Worm (Caenorhabditis elegans) whole organism, young adult: ENCODE results near the gene C06G4.4.

Experiments used
- B0019.2 ChIP-seq: fragments of 200-800 bp; sonication (Bioruptor generic); conservative IDR thresholded peaks from 2 replicates; pipeline ENCODE4 v1.3.6; 2022; ENCODE audit warnings: missing genetic modification reagents, missing genetic modification characterization, missing compliant biosample characterization
- C06A6.2 ChIP-seq: fragments of 200-800 bp; sonication (Bioruptor generic); conservative IDR thresholded peaks from 2 replicates; pipeline ENCODE4 v1.3.6; 2022; ENCODE audit warnings: missing genetic modification characterization, missing compliant biosample characterization
- F33H1.4 ChIP-seq: fragments of 200-800 bp; sonication (Bioruptor generic); IDR thresholded peaks from 2 replicates; pipeline ENCODE4 v1.3.6; 2022; ENCODE audit warnings: missing genetic modification reagents, missing genetic modification characterization, missing compliant biosample characterization
- F37B4.10 ChIP-seq: fragments of 200-800 bp; sonication (Bioruptor generic); IDR thresholded peaks from 2 replicates; pipeline ENCODE4 v1.3.6; 2022; ENCODE audit warnings: missing genetic modification characterization, missing compliant biosample characterization
- F57A8.1 ChIP-seq: fragments of 200-800 bp; sonication (Bioruptor generic); optimal IDR thresholded peaks from 2 replicates; lab custom pipeline; 2018; ENCODE audit warnings: mild to moderate bottlenecking, missing genetic modification characterization, moderate library complexity, missing compliant biosample characterization
- K12H6.12 ChIP-seq: fragments of 200-800 bp; sonication (Bioruptor generic); optimal IDR thresholded peaks from 2 replicates; lab custom pipeline; 2018; ENCODE audit warnings: mild to moderate bottlenecking, missing genetic modification characterization, missing compliant biosample characterization
- T07F8.4 ChIP-seq: sonication (generic microtip); optimal IDR thresholded peaks from 2 replicates; lab custom pipeline; 2016; ENCODE audit warnings: mild to moderate bottlenecking, missing genetic modification characterization, moderate library complexity, missing compliant biosample characterization
- Y79H2A.3 ChIP-seq: fragments of 200-800 bp; sonication (Bioruptor generic); conservative IDR thresholded peaks from 2 replicates; pipeline ENCODE4 v1.3.6; 2022; ENCODE audit warnings: missing genetic modification reagents, missing genetic modification characterization, missing compliant biosample characterization
- Y95B8A.8 ChIP-seq: fragments of 200-800 bp; sonication (Bioruptor generic); IDR thresholded peaks from 2 replicates; pipeline ENCODE4 v1.3.6; 2022; ENCODE audit warnings: missing genetic modification reagents, missing genetic modification characterization, missing compliant biosample characterization
- ZK185.1 ChIP-seq: sonication (generic microtip); optimal IDR thresholded peaks from 2 replicates; lab custom pipeline; 2016; ENCODE audit warnings: mild to moderate bottlenecking, missing genetic modification characterization, missing compliant biosample characterization; ENCODE audit not compliant: poor library complexity, severe bottlenecking
- aptf-3 ChIP-seq: fragments of 200-800 bp; sonication (Bioruptor generic); IDR thresholded peaks from 2 replicates; pipeline ENCODE4 v1.3.6; 2022; ENCODE audit warnings: missing genetic modification characterization, missing compliant biosample characterization
- attf-6 ChIP-seq: fragments of 200-800 bp; sonication (Bioruptor generic); IDR thresholded peaks from 2 replicates; pipeline ENCODE4 v1.3.6; 2022; ENCODE audit warnings: missing genetic modification reagents, missing genetic modification characterization, missing compliant biosample characterization
- ccch-3 ChIP-seq: fragments of 200-800 bp; sonication (Bioruptor generic); optimal IDR thresholded peaks from 2 replicates; lab custom pipeline; 2018; ENCODE audit warnings: mild to moderate bottlenecking, missing genetic modification characterization, missing compliant biosample characterization
- cebp-1 ChIP-seq, 2 experiments: fragments of 200-800 bp in 1 of 2; sonication (Bioruptor generic) in 1 of 2; sonication (generic microtip) in 1 of 2; IDR thresholded peaks in 1 of 2; optimal IDR thresholded peaks in 1 of 2; 2 replicates each; pipeline versions ENCODE4 v1.3.6 to Lab custom; 2017 to 2022; ENCODE audit warnings: missing compliant biosample characterization in 2 of 2, missing genetic modification characterization in 2 of 2, mild to moderate bottlenecking in 1 of 2, missing genetic modification reagents in 1 of 2, moderate library complexity in 1 of 2
- chd-7 ChIP-seq: sonication (generic microtip); optimal IDR thresholded peaks from 2 replicates; lab custom pipeline; 2016; ENCODE audit warnings: mild to moderate bottlenecking, missing genetic modification characterization, moderate library complexity, missing compliant biosample characterization
- dpff-1 ChIP-seq: sonication (generic microtip); optimal IDR thresholded peaks from 2 replicates; lab custom pipeline; 2017; ENCODE audit warnings: mild to moderate bottlenecking, missing genetic modification characterization, missing compliant biosample characterization
- egl-18 ChIP-seq: fragments of 200-800 bp; sonication (Bioruptor generic); IDR thresholded peaks from 2 replicates; pipeline ENCODE4 v1.3.6; 2022; ENCODE audit warnings: missing genetic modification reagents, missing genetic modification characterization, missing compliant biosample characterization
- egl-44 ChIP-seq: fragments of 200-800 bp; sonication (Bioruptor generic); IDR thresholded peaks from 2 replicates; pipeline ENCODE4 v1.3.6; 2022; ENCODE audit warnings: missing genetic modification reagents, missing genetic modification characterization, missing compliant biosample characterization
- ets-4 ChIP-seq: fragments of 200-800 bp; sonication (Bioruptor generic); optimal IDR thresholded peaks from 2 replicates; lab custom pipeline; 2018; ENCODE audit warnings: mild to moderate bottlenecking, missing genetic modification characterization, missing compliant biosample characterization
- him-1 ChIP-seq: sonication (generic microtip); optimal IDR thresholded peaks from 2 replicates; lab custom pipeline; 2016; ENCODE audit warnings: missing genotype, missing genetic modification reagents, missing genetic modification characterization, missing compliant biosample characterization
- hmg-1.2 ChIP-seq: fragments of 200-800 bp; sonication (Bioruptor generic); IDR thresholded peaks from 2 replicates; pipeline ENCODE4 v1.3.6; 2022; ENCODE audit warnings: missing genetic modification reagents, missing genetic modification characterization, missing compliant biosample characterization
- hmg-20 ChIP-seq: fragments of 200-800 bp; sonication (Bioruptor generic); IDR thresholded peaks from 2 replicates; pipeline ENCODE4 v1.3.6; 2022; ENCODE audit warnings: missing genetic modification reagents, missing genetic modification characterization, missing compliant biosample characterization
- lir-1 ChIP-seq: fragments of 200-800 bp; sonication (Bioruptor generic); conservative IDR thresholded peaks from 2 replicates; pipeline ENCODE4 v1.3.6; 2022; ENCODE audit warnings: missing genetic modification reagents, missing genetic modification characterization, missing compliant biosample characterization
- madf-10 ChIP-seq: sonication (generic microtip); optimal IDR thresholded peaks from 2 replicates; lab custom pipeline; 2016; ENCODE audit warnings: mild to moderate bottlenecking, missing genetic modification characterization, missing compliant biosample characterization
- mel-28 ChIP-seq: sonication (generic microtip); optimal IDR thresholded peaks from 2 replicates; lab custom pipeline; 2016; ENCODE audit warnings: borderline replicate concordance, mild to moderate bottlenecking, missing genetic modification characterization, missing compliant biosample characterization
- mxl-1 ChIP-seq: sonication (generic microtip); optimal IDR thresholded peaks from 2 replicates; lab custom pipeline; 2016; ENCODE audit warnings: missing genetic modification characterization, missing compliant biosample characterization
- nhr-27 ChIP-seq: fragments of 200-800 bp; sonication (Bioruptor generic); optimal IDR thresholded peaks from 2 replicates; lab custom pipeline; 2018; ENCODE audit warnings: mild to moderate bottlenecking, missing genetic modification characterization, moderate library complexity, missing compliant biosample characterization
- nhr-80 ChIP-seq: sonication (generic microtip); optimal IDR thresholded peaks from 2 replicates; lab custom pipeline; 2016; ENCODE audit warnings: missing genetic modification characterization, missing compliant biosample characterization
- rcor-1 ChIP-seq: fragments of 200-800 bp; sonication (Bioruptor generic); IDR thresholded peaks from 2 replicates; pipeline ENCODE4 v1.3.6; 2022; ENCODE audit warnings: missing genetic modification reagents, missing genetic modification characterization, missing compliant biosample characterization
- sea-2 ChIP-seq: fragments of 200-800 bp; sonication (Bioruptor generic); IDR thresholded peaks from 2 replicates; pipeline ENCODE4 v1.3.6; 2022; ENCODE audit warnings: missing genetic modification characterization, missing compliant biosample characterization
- snpc-1.1 ChIP-seq: sonication (generic microtip); optimal IDR thresholded peaks from 2 replicates; lab custom pipeline; 2017; ENCODE audit warnings: missing genetic modification characterization, mild to moderate bottlenecking, missing compliant biosample characterization, antibody characterized with exemption, moderate library complexity, missing genotype, missing genetic modification reagents; ENCODE audit not compliant: insufficient read depth
- snpc-1.3 ChIP-seq: sonication (generic microtip); optimal IDR thresholded peaks from 2 replicates; lab custom pipeline; 2017; ENCODE audit warnings: missing genetic modification characterization, mild to moderate bottlenecking, missing compliant biosample characterization, antibody characterized with exemption, moderate library complexity, missing genotype, missing genetic modification reagents; ENCODE audit not compliant: insufficient read depth
- snpc-4 ChIP-seq, 5 experiments: fragments of 150-350 bp in 1 of 5; sonication (generic microtip) in 4 of 5; optimal IDR thresholded peaks; 2 replicates each; lab custom pipeline; 2014 to 2018; ENCODE audit warnings: missing genetic modification characterization in 5 of 5, missing biosample characterization in 3 of 5, antibody characterized with exemption in 2 of 5, mild to moderate bottlenecking in 2 of 5, missing compliant biosample characterization in 2 of 5, missing genotype in 2 of 5, moderate library complexity in 2 of 5, missing genetic modification reagents in 1 of 5
- sptf-2 ChIP-seq: fragments of 200-800 bp; sonication (Bioruptor generic); optimal IDR thresholded peaks from 2 replicates; lab custom pipeline; 2018; ENCODE audit warnings: mild to moderate bottlenecking, missing genetic modification characterization, missing compliant biosample characterization
- tbx-9 ChIP-seq: sonication (generic microtip); optimal IDR thresholded peaks from 2 replicates; lab custom pipeline; 2016; ENCODE audit warnings: borderline replicate concordance, missing genetic modification characterization, inconsistent platforms, missing compliant biosample characterization
- ztf-22 ChIP-seq: fragments of 200-800 bp; sonication (Bioruptor generic); optimal IDR thresholded peaks from 2 replicates; lab custom pipeline; 2018; ENCODE audit warnings: mild to moderate bottlenecking, missing genetic modification characterization, moderate library complexity, missing compliant biosample characterization
- ztf-26 ChIP-seq: sonication (generic microtip); optimal IDR thresholded peaks from 2 replicates; lab custom pipeline; 2017; ENCODE audit warnings: missing genetic modification characterization, missing compliant biosample characterization

Gene C06G4.4

DNA sequence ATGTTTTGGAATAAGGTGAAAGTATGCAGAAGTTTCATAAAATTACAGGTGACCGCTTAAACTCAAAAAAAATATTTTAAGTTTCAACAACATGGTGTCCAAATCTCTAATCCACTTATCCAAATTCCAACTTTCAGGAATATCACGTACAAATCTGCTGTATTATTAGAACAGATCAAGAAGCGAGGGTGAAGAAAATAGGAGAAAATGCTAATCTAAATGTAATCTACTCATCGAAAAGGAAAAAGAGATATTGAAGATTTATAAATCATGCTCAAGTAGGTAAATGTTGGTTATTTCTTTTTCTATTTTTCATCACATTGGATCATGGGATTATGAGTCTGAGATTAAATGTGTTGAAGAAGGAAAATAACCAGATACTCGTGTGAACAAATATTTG, 23.9 kb upstream of the C06G4.4 start:
- TF ChIP-seq attf-6 (GFP tag; lab: Robert Waterston, UW) (no peak), dpff-1 (no peak), F37B4.10 (GFP tag; lab: Robert Waterston, UW) (no peak), mxl-1 (tag; lab: Kevin White, UChicago) (no peak), mel-28 (no peak)

- TF ChIP-seq rcor-1 (GFP tag; lab: Robert Waterston, UW) (no peak), chd-7 (no peak), aptf-3 (GFP tag; lab: Robert Waterston, UW) (no peak), F37B4.10 (GFP tag; lab: Robert Waterston, UW) (no peak), F57A8.1 (GFP tag; lab: Kevin White, UChicago) (no peak), nhr-27 (tag; lab: Kevin White, UChicago) (no peak), ccch-3 (no peak), hmg-20 (no peak), hmg-1.2 (GFP tag; lab: Robert Waterston, UW) (peak; percentile 48; the same call in 1 of the 2 replicates), egl-44 (GFP tag; lab: Robert Waterston, UW) (no peak), K12H6.12 (tag; lab: Kevin White, UChicago) (no peak), sea-2 (GFP tag; lab: Robert Waterston, UW) (no peak), nhr-80 (tag; lab: Kevin White, UChicago) (no peak), snpc-1.1 (tag; lab: Kevin White, UChicago) (peak; percentile 61), B0019.2 (GFP tag; lab: Robert Waterston, UW) (no peak), ZK185.1 (no peak), snpc-4 (GFP tag; optimal IDR thresholded peaks at IDR 0.05; lab: Kevin White, UChicago) (no peak), snpc-4 (tag; optimal IDR thresholded peaks at IDR 0.05; lab: Kevin White, UChicago) (peak in 2 of 4 experiments; percentile 77 to 89), F33H1.4 (GFP tag; lab: Robert Waterston, UW) (no peak), lir-1 (GFP tag; lab: Robert Waterston, UW) (no peak), Y95B8A.8 (no peak), ztf-22 (GFP tag; lab: Kevin White, UChicago) (no peak)
Measured at ce11 chrIII:7997447-7998046, 19.9 kb upstream of the C06G4.4 start.

ce11 chrIII:7996353-7996752, 18.7 kb upstream of the C06G4.4 start, which contains the start of gene npr-17:
TSS of gene npr-17 (minus strand) at chrIII:7996453.
- no peak for TF ChIP-seq Y79H2A.3 (GFP tag; lab: Robert Waterston, UW)
- no peak for TF ChIP-seq madf-10
- TF ChIP-seq attf-6 (GFP tag; lab: Robert Waterston, UW): no peak
- no peak for TF ChIP-seq C06A6.2 (GFP tag; lab: Robert Waterston, UW)
- no peak for TF ChIP-seq him-1
- no peak for TF ChIP-seq T07F8.4 (tag; lab: Kevin White, UChicago)
- TF ChIP-seq sptf-2 (GFP tag; lab: Kevin White, UChicago): no peak
- no peak for TF ChIP-seq cebp-1 (GFP tag; IDR thresholded peaks at IDR 0.05; lab: Robert Waterston, UW)
- no peak for TF ChIP-seq cebp-1 (tag; optimal IDR thresholded peaks at IDR 0.05; lab: Kevin White, UChicago)
- no peak for TF ChIP-seq egl-18 (GFP tag; lab: Robert Waterston, UW)
- no peak for TF ChIP-seq snpc-1.3 (tag; lab: Kevin White, UChicago)
- TF ChIP-seq ets-4 (GFP tag; lab: Kevin White, UChicago): no peak
- no peak for TF ChIP-seq F57A8.1 (GFP tag; lab: Kevin White, UChicago)
- no peak for TF ChIP-seq ztf-26
- no peak for TF ChIP-seq tbx-9 (tag; lab: Kevin White, UChicago)
